Fruit fly (Drosophila melanogaster) whole organism, prepupa: ENCODE measurements around the gene sni.
A peak's percentile ranks its signal among the peaks of the same experiment; 100 is the strongest.

Experiments used
- CG11294 ChIP-seq: fragments of 200-800 bp; sonication (Bioruptor generic); IDR thresholded peaks from 2 replicates; pipeline ENCODE4 v1.3.6; 2022; ENCODE audit warnings: missing biosample characterization, missing genetic modification characterization
- CG11902 ChIP-seq: fragments of 200-800 bp; sonication (Bioruptor generic); optimal IDR thresholded peaks from 3 replicates; lab custom pipeline; 2016; ENCODE audit warnings: missing biosample characterization, missing genetic modification characterization
- CG15336 ChIP-seq: fragments of 200-800 bp; sonication (Bioruptor generic); IDR thresholded peaks from 2 replicates; pipeline ENCODE4 v1.3.6; 2022; ENCODE audit warnings: missing biosample characterization, missing genetic modification characterization
- CG16779 ChIP-seq: fragments of 200-800 bp; sonication (Bioruptor generic); optimal IDR thresholded peaks from 3 replicates; lab custom pipeline; 2017; ENCODE audit warnings: missing biosample characterization, mild to moderate bottlenecking, missing genetic modification characterization
- CG3919 ChIP-seq: fragments of 200-800 bp; sonication (Bioruptor generic); optimal IDR thresholded peaks from 3 replicates; lab custom pipeline; 2016; ENCODE audit warnings: missing biosample characterization, missing genetic modification characterization
- CG4318 ChIP-seq: fragments of 200-800 bp; sonication (Bioruptor generic); optimal IDR thresholded peaks from 3 replicates; lab custom pipeline; 2017; ENCODE audit warnings: missing biosample characterization, mild to moderate bottlenecking, missing genetic modification characterization
- CG6163 ChIP-seq: fragments of 200-800 bp; sonication (Bioruptor generic); IDR thresholded peaks from 3 replicates; pipeline ENCODE4 v1.3.6; 2022; ENCODE audit warnings: missing biosample characterization, missing genetic modification characterization
- CG6276 ChIP-seq: fragments of 200-800 bp; sonication (Bioruptor generic); optimal IDR thresholded peaks from 2 replicates; lab custom pipeline; 2017; ENCODE audit warnings: missing biosample characterization, mild to moderate bottlenecking, missing genetic modification characterization
- CG6792 ChIP-seq: fragments of 200-800 bp; sonication (Bioruptor generic); optimal IDR thresholded peaks from 3 replicates; lab custom pipeline; 2016; ENCODE audit warnings: missing biosample characterization, missing genetic modification characterization
- CG6808 ChIP-seq: fragments of 200-800 bp; sonication (Bioruptor generic); optimal IDR thresholded peaks from 3 replicates; lab custom pipeline; 2017; ENCODE audit warnings: missing biosample characterization, missing genetic modification characterization, mild to moderate bottlenecking, moderate library complexity, missing genetic modification reagents
- CG7368 ChIP-seq: fragments of 200-800 bp; sonication (Bioruptor generic); optimal IDR thresholded peaks from 3 replicates; lab custom pipeline; 2016; ENCODE audit warnings: missing biosample characterization, missing genetic modification characterization
- CG9139 ChIP-seq: fragments of 200-800 bp; sonication (Bioruptor generic); optimal IDR thresholded peaks from 3 replicates; lab custom pipeline; 2017; ENCODE audit warnings: missing biosample characterization, mild to moderate bottlenecking, missing genetic modification characterization
- Eip78C ChIP-seq: fragments of 200-800 bp; sonication (Bioruptor generic); peaks from one replicate; lab custom pipeline; 2016; ENCODE audit warnings: missing biosample characterization, missing genetic modification characterization
- Eip93F ChIP-seq: fragments of 200-800 bp; sonication (Bioruptor generic); optimal IDR thresholded peaks from 2 replicates; lab custom pipeline; 2016; ENCODE audit warnings: missing biosample characterization, mild to moderate bottlenecking, missing genetic modification characterization
- Ets21C ChIP-seq: fragments of 200-800 bp; sonication (Bioruptor generic); optimal IDR thresholded peaks from 3 replicates; lab custom pipeline; 2016; ENCODE audit warnings: missing biosample characterization, missing genetic modification characterization
- Ets96B ChIP-seq: fragments of 200-800 bp; optimal IDR thresholded peaks from 2 replicates; lab custom pipeline; 2019; ENCODE audit warnings: missing biosample characterization, mild to moderate bottlenecking, missing genetic modification characterization, moderate library complexity
- Hr38 ChIP-seq: sonication (Bioruptor generic); optimal IDR thresholded peaks from 2 replicates; lab custom pipeline; 2016; ENCODE audit warnings: missing biosample characterization, missing genetic modification characterization
- Hr4 ChIP-seq: fragments of 200-800 bp; sonication (Bioruptor generic); optimal IDR thresholded peaks from 3 replicates; lab custom pipeline; 2016; ENCODE audit warnings: missing biosample characterization, missing genetic modification characterization
- Lpt ChIP-seq: fragments of 200-800 bp; sonication (Bioruptor generic); optimal IDR thresholded peaks from 3 replicates; lab custom pipeline; 2016; ENCODE audit warnings: missing biosample characterization, missing genetic modification characterization
- Met ChIP-seq: fragments of 200-800 bp; sonication (Bioruptor generic); optimal IDR thresholded peaks from 3 replicates; lab custom pipeline; 2016; ENCODE audit warnings: missing biosample characterization, missing genetic modification characterization
- OdsH ChIP-seq: fragments of 200-800 bp; sonication (Bioruptor generic); optimal IDR thresholded peaks from 3 replicates; lab custom pipeline; 2016; ENCODE audit warnings: missing biosample characterization, missing genetic modification characterization
- Smox ChIP-seq: fragments of 200-800 bp; sonication (Bioruptor generic); optimal IDR thresholded peaks from 3 replicates; lab custom pipeline; 2016; ENCODE audit warnings: missing biosample characterization, missing genetic modification characterization
- Sox14 ChIP-seq: fragments of 200-800 bp; sonication (Bioruptor generic); optimal IDR thresholded peaks from 3 replicates; lab custom pipeline; 2016; ENCODE audit warnings: missing biosample characterization, missing genetic modification characterization
- Sox15 ChIP-seq: fragments of 200-800 bp; sonication (Bioruptor generic); optimal IDR thresholded peaks from 3 replicates; lab custom pipeline; 2016; ENCODE audit warnings: missing biosample characterization, missing genetic modification characterization
- achi ChIP-seq: fragments of 200-800 bp; sonication (Bioruptor generic); optimal IDR thresholded peaks from 3 replicates; lab custom pipeline; 2016; ENCODE audit warnings: missing biosample characterization, missing genetic modification characterization
- acj6 ChIP-seq: fragments of 200-800 bp; sonication (Bioruptor generic); optimal IDR thresholded peaks from 3 replicates; lab custom pipeline; 2016; ENCODE audit warnings: missing biosample characterization, missing genetic modification characterization
- cyc ChIP-seq: fragments of 200-800 bp; sonication (Bioruptor generic); optimal IDR thresholded peaks from 3 replicates; lab custom pipeline; 2016; ENCODE audit warnings: missing biosample characterization, missing genetic modification characterization
- dac ChIP-seq: fragments of 200-800 bp; sonication (Bioruptor generic); optimal IDR thresholded peaks from 2 replicates; lab custom pipeline; 2017; ENCODE audit warnings: missing biosample characterization, mild to moderate bottlenecking, missing genetic modification characterization
- eg ChIP-seq: fragments of 200-800 bp; sonication (Bioruptor generic); IDR thresholded peaks from 3 replicates; pipeline ENCODE4 v1.3.6; 2022; ENCODE audit warnings: missing biosample characterization, missing genetic modification characterization
- esn ChIP-seq: fragments of 200-800 bp; sonication (Bioruptor generic); optimal IDR thresholded peaks from 2 replicates; lab custom pipeline; 2016; ENCODE audit warnings: missing biosample characterization, mild to moderate bottlenecking, missing genetic modification characterization, moderate library complexity
- fd59A ChIP-seq: fragments of 200-800 bp; sonication (Bioruptor generic); optimal IDR thresholded peaks from 2 replicates; lab custom pipeline; 2017; ENCODE audit warnings: missing biosample characterization, mild to moderate bottlenecking, missing genetic modification characterization, missing genetic modification reagents
- fkh ChIP-seq: fragments of 200-800 bp; sonication (Bioruptor generic); optimal IDR thresholded peaks from 3 replicates; lab custom pipeline; 2017; ENCODE audit warnings: missing biosample characterization, mild to moderate bottlenecking, missing genetic modification characterization, moderate library complexity
- lz ChIP-seq: fragments of 200-800 bp; sonication (Bioruptor generic); optimal IDR thresholded peaks from 3 replicates; lab custom pipeline; 2016; ENCODE audit warnings: missing biosample characterization, missing genetic modification characterization
- salr ChIP-seq, 2 experiments: fragments of 200-800 bp; sonication (Bioruptor generic); optimal IDR thresholded peaks; 3 replicates each; lab custom pipeline; 2016 to 2018; ENCODE audit warnings: missing biosample characterization in 2 of 2, missing genetic modification characterization in 2 of 2, mild to moderate bottlenecking in 1 of 2
- spab ChIP-seq: fragments of 200-800 bp; sonication (Bioruptor generic); optimal IDR thresholded peaks from 2 replicates; lab custom pipeline; 2017; ENCODE audit warnings: missing biosample characterization, mild to moderate bottlenecking, missing genetic modification characterization, missing genetic modification reagents
- ss ChIP-seq, 2 experiments: fragments of 200-800 bp; sonication (Bioruptor generic); optimal IDR thresholded peaks; 2 replicates in 1 of 2; 3 replicates in 1 of 2; lab custom pipeline; 2017 to 2018; ENCODE audit warnings: mild to moderate bottlenecking in 2 of 2, missing biosample characterization in 2 of 2, missing genetic modification characterization in 2 of 2, moderate library complexity in 1 of 2
- topi ChIP-seq: fragments of 200-800 bp; sonication (Bioruptor generic); optimal IDR thresholded peaks from 3 replicates; lab custom pipeline; 2016; ENCODE audit warnings: missing biosample characterization, missing genetic modification characterization
- vri ChIP-seq: fragments of 200-800 bp; sonication (Bioruptor generic); optimal IDR thresholded peaks from 3 replicates; lab custom pipeline; 2016; ENCODE audit warnings: missing biosample characterization, mild to moderate bottlenecking, missing genetic modification characterization

Gene sni

DNA sequence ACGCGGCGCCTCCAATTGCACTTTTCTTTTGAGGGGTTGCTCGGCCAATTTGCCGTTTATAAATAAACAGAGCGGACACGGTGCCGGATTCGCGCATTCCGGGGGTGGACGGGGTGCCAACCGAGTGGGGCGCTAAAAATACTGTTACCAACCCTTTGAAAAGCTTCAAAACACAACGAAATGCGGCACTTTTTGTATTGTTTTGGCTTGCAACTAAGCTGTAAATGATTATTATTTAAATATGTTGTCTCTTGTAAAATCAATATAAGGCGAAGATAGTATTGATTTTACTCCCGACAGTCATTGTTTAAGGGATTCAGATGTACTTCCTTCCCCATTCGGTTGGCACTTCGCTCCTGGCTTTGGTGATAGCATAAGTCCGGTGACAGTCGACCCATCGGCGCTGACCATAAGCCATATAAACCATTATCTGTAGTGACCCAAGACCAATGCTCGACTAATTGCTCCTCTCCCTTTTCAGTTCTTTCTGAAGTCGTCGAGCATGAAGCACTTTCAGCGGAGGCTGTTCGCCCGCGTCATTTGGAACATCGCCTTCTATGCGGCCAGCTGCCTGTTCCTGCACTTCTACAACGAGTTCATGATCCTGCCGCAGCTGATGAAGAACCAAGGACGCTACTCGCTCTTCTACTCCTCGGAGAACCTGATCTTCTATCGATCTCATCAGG is 30.1 kb upstream of the sni start, which contains the start of gene CG15343 (continued):
- TF ChIP-seq OdsH, result peak; percentile 56
- TF ChIP-seq fkh (GFP tag; lab: Kevin White, UChicago), result peak; percentile 10
- TF ChIP-seq Sox15 (GFP tag; lab: Kevin White, UChicago), result peak; percentile 13
- no peak for TF ChIP-seq CG9139 (GFP tag; lab: Kevin White, UChicago)
- no peak for TF ChIP-seq salr (GFP tag; optimal IDR thresholded peaks at IDR 0.05; lab: Kevin White, UChicago)
- TF ChIP-seq Ets21C (GFP tag; lab: Kevin White, UChicago), result peak; percentile 47
- TF ChIP-seq CG11902, result peak; percentile 87
- TF ChIP-seq CG6808 (GFP tag; lab: Kevin White, UChicago), result peak; percentile 35
- no peak for TF ChIP-seq CG6276 (GFP tag; lab: Kevin White, UChicago)
- TF ChIP-seq CG15336 (GFP tag; lab: Robert Waterston, UW), result no peak
- TF ChIP-seq CG7368, result peak; percentile 32
- TF ChIP-seq acj6 (GFP tag; lab: Kevin White, UChicago), result peak; percentile 47
- no peak for TF ChIP-seq fd59A
- TF ChIP-seq ss (GFP tag; optimal IDR thresholded peaks at IDR 0.05; lab: Kevin White, UChicago), result peak in 1 of 2 experiments; percentile 41
- TF ChIP-seq Lpt, result peak; percentile 30
- TF ChIP-seq esn (GFP tag; lab: Kevin White, UChicago), result peak; percentile 56
- TF ChIP-seq Eip78C (GFP tag; lab: Kevin White, UChicago), result peak; percentile 83
- TF ChIP-seq CG4318 (GFP tag; lab: Kevin White, UChicago), result no peak
- peak; percentile 26 for TF ChIP-seq spab (GFP tag; lab: Kevin White, UChicago)
- peak; percentile 51 for TF ChIP-seq topi
- peak; percentile 46 for TF ChIP-seq cyc (GFP tag; lab: Kevin White, UChicago)
- peak; percentile 49 for TF ChIP-seq CG3919 (GFP tag; lab: Kevin White, UChicago)
- no peak for TF ChIP-seq Eip93F
- TF ChIP-seq Met (GFP tag; lab: Kevin White, UChicago), result peak; percentile 49
- no peak for TF ChIP-seq CG11294 (GFP tag; lab: Robert Waterston, UW)
- peak; percentile 50 for TF ChIP-seq Smox (GFP tag; lab: Kevin White, UChicago)
- peak; percentile 56 for TF ChIP-seq Sox14
- TF ChIP-seq Hr38, result no peak
- TF ChIP-seq eg (GFP tag; lab: Robert Waterston, UW), result peak; percentile 61; the same call in 2 of the 3 replicates
- TF ChIP-seq achi (GFP tag; lab: Kevin White, UChicago), result peak; percentile 39
- no peak for TF ChIP-seq CG6163
- TF ChIP-seq Ets96B (tag; lab: Kevin White, UChicago), result peak; percentile 19

DNA sequence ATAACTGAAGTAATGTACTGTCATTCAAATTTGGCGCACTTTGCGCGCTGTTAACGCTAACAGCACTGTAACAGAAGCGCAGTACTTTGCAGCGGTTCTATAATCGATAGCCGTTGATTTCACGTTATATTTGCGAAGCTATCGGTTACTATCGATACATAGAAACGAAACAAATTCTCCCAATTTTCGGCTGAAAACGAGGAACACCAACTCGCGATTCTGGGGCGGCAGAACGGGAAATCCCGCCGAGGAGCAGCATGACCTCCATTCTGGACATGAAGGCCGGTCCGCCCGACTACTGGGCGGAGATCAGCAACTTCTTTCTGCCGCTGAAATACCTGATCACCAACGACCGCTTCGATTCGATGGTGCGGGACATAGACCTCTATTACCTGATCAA is 29.5 kb upstream of the sni start, which contains the start of gene CG1636:
Gene CG1636, plus strand, starts transcription at position 122 of the 400 bp plus-strand sequence.
- TF ChIP-seq CG6163 (no peak), CG6808 (GFP tag; lab: Kevin White, UChicago) (no peak), CG6792 (GFP tag; lab: Kevin White, UChicago) (no peak), Eip78C (GFP tag; lab: Kevin White, UChicago) (no peak), Hr4 (GFP tag; lab: Kevin White, UChicago) (no peak), lz (GFP tag; lab: Kevin White, UChicago) (no peak), dac (no peak), Ets96B (tag; lab: Kevin White, UChicago) (no peak), vri (no peak), CG3919 (GFP tag; lab: Kevin White, UChicago) (no peak), Eip93F (no peak), CG16779 (tag; lab: Kevin White, UChicago) (no peak), topi (no peak)
